ENCODE assay signal across 1 fruit fly cellular context in the genomic region with DNA sequence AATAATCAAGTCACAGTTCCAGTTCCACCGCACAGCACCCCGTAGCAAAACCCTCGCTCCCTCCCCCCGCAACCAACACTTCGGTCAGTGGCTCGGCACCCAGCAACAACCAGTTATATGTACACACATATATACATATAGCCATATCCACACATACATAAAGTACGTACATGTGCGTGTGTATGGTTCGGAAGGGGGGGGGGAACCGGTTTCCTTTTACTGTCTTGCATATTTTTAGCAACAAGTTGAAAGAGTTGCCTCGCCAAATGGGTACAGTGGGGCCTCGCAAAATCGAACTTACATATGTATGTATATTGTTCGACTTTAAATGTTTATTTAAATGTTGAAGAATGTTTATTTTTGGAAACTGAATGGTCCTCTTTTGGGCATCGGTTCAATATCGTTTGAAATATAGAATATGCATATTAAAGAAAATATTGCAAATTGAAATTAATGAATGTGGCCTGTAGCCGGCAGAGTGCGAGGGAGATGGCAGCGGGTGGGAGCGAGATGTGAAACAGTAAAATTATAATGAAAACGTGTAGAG.
TF ChIP-seq lines count a peak whose summit lies in the region.

No protein-coding gene starts in this region.

TF ChIP-seq in whole organism, embryonic, 481 proteins besides CTCF, POLR2A, EP300 and RAD21 (continued from another document and continues in another):
- no peak for TF ChIP-seq ham (GFP tag; IDR thresholded peaks at IDR 0.05; lab: Robert Waterston, UW)
- no peak for TF ChIP-seq Doc3 (GFP tag; IDR thresholded peaks at IDR 0.05; lab: Robert Waterston, UW; ENCODE audit: partially characterized antibody)
- peak; percentile 61 for TF ChIP-seq CG1603 (tag; optimal IDR thresholded peaks at IDR 0.05; lab: Kevin White, UChicago)
- peak; percentile 79 for TF ChIP-seq CoRest (tag; optimal IDR thresholded peaks at IDR 0.05; lab: Kevin White, UChicago)
- TF ChIP-seq CG4820 (GFP tag; optimal IDR thresholded peaks at IDR 0.05; lab: Kevin White, UChicago) = peak; percentile 7
- peak; percentile 83 for TF ChIP-seq sens (GFP tag; lab: Kevin White, UChicago)
- TF ChIP-seq seq (GFP tag; IDR thresholded peaks at IDR 0.05; lab: Robert Waterston, UW) = peak; percentile 79
- no peak for TF ChIP-seq Atf-2 (GFP tag; optimal IDR thresholded peaks at IDR 0.05; lab: Kevin White, UChicago)
- no peak for TF ChIP-seq dati (GFP tag; IDR thresholded peaks at IDR 0.05; lab: Robert Waterston, UW)
- TF ChIP-seq cwo (GFP tag; optimal IDR thresholded peaks at IDR 0.05; lab: Kevin White, UChicago) = peak; percentile 86
- TF ChIP-seq Antp (GFP tag; optimal IDR thresholded peaks at IDR 0.05; lab: Kevin White, UChicago) = peak; percentile 39
- no peak for TF ChIP-seq ro (GFP tag; IDR thresholded peaks at IDR 0.05; lab: Robert Waterston, UW)
- no peak for TF ChIP-seq zf30C (GFP tag; optimal IDR thresholded peaks at IDR 0.05; lab: Kevin White, UChicago)
- peak; percentile 86 for TF ChIP-seq Ptx1 (GFP tag; IDR thresholded peaks at IDR 0.05; lab: Robert Waterston, UW)
- TF ChIP-seq CG17328 (GFP tag; IDR thresholded peaks at IDR 0.05; lab: Robert Waterston, UW) = peak; percentile 56
- TF ChIP-seq run (tag; optimal IDR thresholded peaks at IDR 0.05; lab: Kevin White, UChicago) = no peak
- peak; percentile 74 for TF ChIP-seq CG13424 (tag; optimal IDR thresholded peaks at IDR 0.05; lab: Kevin White, UChicago)
- no peak for TF ChIP-seq Spps (tag; optimal IDR thresholded peaks at IDR 0.05; lab: Kevin White, UChicago)
- TF ChIP-seq Eip74EF (GFP tag; optimal IDR thresholded peaks at IDR 0.05; lab: Kevin White, UChicago) = peak in 1 of 2 experiments; percentile 27
- TF ChIP-seq Meics (GFP tag; optimal IDR thresholded peaks at IDR 0.05; lab: Kevin White, UChicago) = peak; percentile 85
- TF ChIP-seq ac (GFP tag; optimal IDR thresholded peaks at IDR 0.05; lab: Kevin White, UChicago) = no peak
- peak; percentile 42 for TF ChIP-seq CG8281 (tag; optimal IDR thresholded peaks at IDR 0.05; lab: Kevin White, UChicago)
- peak; percentile 80 for TF ChIP-seq cg (GFP tag; optimal IDR thresholded peaks at IDR 0.05; lab: Kevin White, UChicago)
- peak; percentile 56 for TF ChIP-seq ttk (GFP tag; IDR thresholded peaks at IDR 0.05; lab: Robert Waterston, UW)
- TF ChIP-seq dysf (GFP tag; IDR thresholded peaks at IDR 0.05; lab: Robert Waterston, UW) = peak; percentile 89
- peak; percentile 68 for TF ChIP-seq CG13296 (GFP tag; optimal IDR thresholded peaks at IDR 0.05; lab: Kevin White, UChicago)
- peak; percentile 53 for TF ChIP-seq CG15011 (GFP tag; optimal IDR thresholded peaks at IDR 0.05; lab: Kevin White, UChicago)
- no peak for TF ChIP-seq br (optimal IDR thresholded peaks at IDR 0.05; lab: Kevin White, UChicago)
- TF ChIP-seq CG17361 (GFP tag; IDR thresholded peaks at IDR 0.05; lab: Robert Waterston, UW) = no peak; the same call in 2 of the 3 replicates
- peak; percentile 77 for TF ChIP-seq danr (GFP tag; IDR thresholded peaks at IDR 0.05; lab: Robert Waterston, UW)
- TF ChIP-seq Dek (tag; optimal IDR thresholded peaks at IDR 0.05; lab: Kevin White, UChicago) = peak; percentile 79
- peak; percentile 9 for TF ChIP-seq CG8388 (GFP tag; optimal IDR thresholded peaks at IDR 0.05; lab: Kevin White, UChicago)
- TF ChIP-seq slbo (GFP tag; IDR thresholded peaks at IDR 0.05; lab: Robert Waterston, UW) = peak; percentile 91
- TF ChIP-seq CG7786 (GFP tag; optimal IDR thresholded peaks at IDR 0.05; lab: Kevin White, UChicago) = peak; percentile 75
- TF ChIP-seq CG15479 (GFP tag; optimal IDR thresholded peaks at IDR 0.05; lab: Kevin White, UChicago) = no peak
- no peak for TF ChIP-seq Gsc (GFP tag; IDR thresholded peaks at IDR 0.05; lab: Robert Waterston, UW)
- TF ChIP-seq CG7357 (GFP tag; IDR thresholded peaks at IDR 0.05; lab: Robert Waterston, UW) = peak; percentile 74; the same call in 2 of the 3 replicates
- peak; percentile 37 for TF ChIP-seq crc (GFP tag; optimal IDR thresholded peaks at IDR 0.05; lab: Kevin White, UChicago)
- peak; percentile 81 for TF ChIP-seq Fer1 (GFP tag; optimal IDR thresholded peaks at IDR 0.05; lab: Kevin White, UChicago)
- TF ChIP-seq Optix (GFP tag; IDR thresholded peaks at IDR 0.05; lab: Robert Waterston, UW) = no peak; the same call in 2 of the 3 replicates
- TF ChIP-seq Side (GFP tag; optimal IDR thresholded peaks at IDR 0.05; lab: Kevin White, UChicago) = peak; percentile 51
- TF ChIP-seq CG14667 (GFP tag; IDR thresholded peaks at IDR 0.05; lab: Robert Waterston, UW) = peak; percentile 66
- peak; percentile 60 for TF ChIP-seq CG10209 (GFP tag; optimal IDR thresholded peaks at IDR 0.05; lab: Kevin White, UChicago)
- TF ChIP-seq inv (GFP tag; IDR thresholded peaks at IDR 0.05; lab: Robert Waterston, UW; ENCODE audit: partially characterized antibody) = no peak
- TF ChIP-seq CG3281 (GFP tag; optimal IDR thresholded peaks at IDR 0.05; lab: Kevin White, UChicago) = peak; percentile 82
- TF ChIP-seq Rx (GFP tag; IDR thresholded peaks at IDR 0.05; lab: Robert Waterston, UW) = peak; percentile 66; the same call in 1 of the 2 replicates
- peak; percentile 85 for TF ChIP-seq lbe (GFP tag; optimal IDR thresholded peaks at IDR 0.05; lab: Kevin White, UChicago)
- peak; percentile 46 for TF ChIP-seq CrebB (tag; optimal IDR thresholded peaks at IDR 0.05; lab: Kevin White, UChicago)
- peak; percentile 26 for TF ChIP-seq CG1832 (GFP tag; optimal IDR thresholded peaks at IDR 0.05; lab: Kevin White, UChicago)
- peak; percentile 90 for TF ChIP-seq al (GFP tag; IDR thresholded peaks at IDR 0.05; lab: Robert Waterston, UW)
- TF ChIP-seq Awh (GFP tag; IDR thresholded peaks at IDR 0.05; lab: Robert Waterston, UW) = no peak
- TF ChIP-seq ap (GFP tag; IDR thresholded peaks at IDR 0.05; lab: Robert Waterston, UW) = peak; percentile 61
- TF ChIP-seq zen (tag; optimal IDR thresholded peaks at IDR 0.05; lab: Kevin White, UChicago) = peak; percentile 55
- peak; percentile 71 for TF ChIP-seq ranshi (GFP tag; IDR thresholded peaks at IDR 0.05; lab: Robert Waterston, UW)
- TF ChIP-seq CG34224 (GFP tag; IDR thresholded peaks at IDR 0.05; lab: Robert Waterston, UW; ENCODE audit: partially characterized antibody) = no peak
- peak; percentile 43 for TF ChIP-seq Blimp-1 (GFP tag; optimal IDR thresholded peaks at IDR 0.05; lab: Kevin White, UChicago)
- peak; percentile 55 for TF ChIP-seq Xbp1 (GFP tag; optimal IDR thresholded peaks at IDR 0.05; lab: Kevin White, UChicago)
- TF ChIP-seq CG31441 (GFP tag; IDR thresholded peaks at IDR 0.05; lab: Robert Waterston, UW) = peak; percentile 30; the same call in 1 of the 2 replicates
- TF ChIP-seq Opbp (GFP tag; IDR thresholded peaks at IDR 0.05; lab: Robert Waterston, UW; ENCODE audit: partially characterized antibody) = no peak
- no peak for TF ChIP-seq tna (GFP tag; IDR thresholded peaks at IDR 0.05; lab: Robert Waterston, UW; ENCODE audit: partially characterized antibody)
- TF ChIP-seq CG30403 (GFP tag; optimal IDR thresholded peaks at IDR 0.05; lab: Kevin White, UChicago) = peak; percentile 69
- peak; percentile 81 for TF ChIP-seq Taf1 (GFP tag; IDR thresholded peaks at IDR 0.05; lab: Robert Waterston, UW)
- TF ChIP-seq CG18599 (GFP tag; optimal IDR thresholded peaks at IDR 0.05; lab: Kevin White, UChicago) = peak; percentile 86
- TF ChIP-seq Trl (optimal IDR thresholded peaks at IDR 0.05; lab: Kevin White, UChicago) = no peak
- peak; percentile 32 for TF ChIP-seq Trl (GFP tag; optimal IDR thresholded peaks at IDR 0.05; lab: Kevin White, UChicago)
- TF ChIP-seq fu2 (GFP tag; optimal IDR thresholded peaks at IDR 0.05; lab: Kevin White, UChicago) = peak; percentile 36
- peak; percentile 38 for TF ChIP-seq Deaf1 (tag; optimal IDR thresholded peaks at IDR 0.05; lab: Kevin White, UChicago)
- peak; percentile 80; the same call in 3 of the 4 replicates for TF ChIP-seq chinmo (GFP tag; IDR thresholded peaks at IDR 0.05; lab: Robert Waterston, UW; ENCODE audit: partially characterized antibody)
- peak; percentile 59 for TF ChIP-seq fd3F (GFP tag; optimal IDR thresholded peaks at IDR 0.05; lab: Kevin White, UChicago)
- peak; percentile 44; the same call in 1 of the 2 replicates for TF ChIP-seq Oaz (GFP tag; IDR thresholded peaks at IDR 0.05; lab: Robert Waterston, UW)
- peak; percentile 54 for TF ChIP-seq CG13624 (GFP tag; optimal IDR thresholded peaks at IDR 0.05; lab: Kevin White, UChicago)
- TF ChIP-seq CG15269 (tag; optimal IDR thresholded peaks at IDR 0.05; lab: Kevin White, UChicago) = peak; percentile 81
- peak; percentile 91 for TF ChIP-seq CG2120 (GFP tag; optimal IDR thresholded peaks at IDR 0.05; lab: Kevin White, UChicago)
- TF ChIP-seq CG3163 (GFP tag; optimal IDR thresholded peaks at IDR 0.05; lab: Kevin White, UChicago) = no peak
- peak; percentile 5 for TF ChIP-seq CG34376 (GFP tag; optimal IDR thresholded peaks at IDR 0.05; lab: Kevin White, UChicago)
- TF ChIP-seq HLH54F (GFP tag; optimal IDR thresholded peaks at IDR 0.05; lab: Kevin White, UChicago) = peak; percentile 78
- TF ChIP-seq Pdp1 (GFP tag; optimal IDR thresholded peaks at IDR 0.05; lab: Kevin White, UChicago) = peak; percentile 13 to 64
- TF ChIP-seq E2f2 (GFP tag; IDR thresholded peaks at IDR 0.05; lab: Robert Waterston, UW) = peak; percentile 31; the same call in 1 of the 2 replicates
- TF ChIP-seq Max (GFP tag; optimal IDR thresholded peaks at IDR 0.05; lab: Kevin White, UChicago) = no peak
- TF ChIP-seq NC2β (GFP tag; optimal IDR thresholded peaks at IDR 0.05; lab: Kevin White, UChicago) = no peak
- TF ChIP-seq Ssrp (tag; optimal IDR thresholded peaks at IDR 0.05; lab: Kevin White, UChicago) = peak; percentile 36
- peak; percentile 81 for TF ChIP-seq CG14014 (GFP tag; IDR thresholded peaks at IDR 0.05; lab: Robert Waterston, UW)
- TF ChIP-seq schlank (tag; optimal IDR thresholded peaks at IDR 0.05; lab: Kevin White, UChicago) = no peak
- TF ChIP-seq crp (GFP tag; optimal IDR thresholded peaks at IDR 0.05; lab: Kevin White, UChicago) = no peak
- peak; percentile 66 for TF ChIP-seq CG17385 (GFP tag; optimal IDR thresholded peaks at IDR 0.05; lab: Kevin White, UChicago)
- no peak for TF ChIP-seq ftz-f1 (GFP tag; optimal IDR thresholded peaks at IDR 0.05; lab: Kevin White, UChicago)
- TF ChIP-seq Bdp1 (GFP tag; optimal IDR thresholded peaks at IDR 0.05; lab: Kevin White, UChicago) = peak; percentile 11
- TF ChIP-seq CG9817 (tag; optimal IDR thresholded peaks at IDR 0.05; lab: Kevin White, UChicago) = peak; percentile 63
- peak; percentile 40 for TF ChIP-seq chn (GFP tag; optimal IDR thresholded peaks at IDR 0.05; lab: Kevin White, UChicago)
- TF ChIP-seq unpg (GFP tag; optimal IDR thresholded peaks at IDR 0.05; lab: Kevin White, UChicago) = peak; percentile 69
- TF ChIP-seq pho (GFP tag; optimal IDR thresholded peaks at IDR 0.05; lab: Kevin White, UChicago) = peak; percentile 81
- peak; percentile 50 for TF ChIP-seq abd-A (tag; optimal IDR thresholded peaks at IDR 0.05; lab: Kevin White, UChicago)
- TF ChIP-seq pan (optimal IDR thresholded peaks at IDR 0.05; lab: Kevin White, UChicago) = no peak
- TF ChIP-seq pan (GFP tag; optimal IDR thresholded peaks at IDR 0.05 in 1 of 2, IDR thresholded peaks at IDR 0.05 in 1 of 2) = peak in 1 of 2 experiments; percentile 78
- TF ChIP-seq CG4730 (GFP tag; IDR thresholded peaks at IDR 0.05; lab: Robert Waterston, UW) = peak; percentile 54
- no peak for TF ChIP-seq Neu2 (GFP tag; optimal IDR thresholded peaks at IDR 0.05; lab: Kevin White, UChicago; ENCODE audit: borderline replicate concordance)
- peak; percentile 67; the same call in 1 of the 2 replicates for TF ChIP-seq CG6272 (GFP tag; IDR thresholded peaks at IDR 0.05; lab: Robert Waterston, UW)
- peak; percentile 47; the same call in 1 of the 2 replicates for TF ChIP-seq Ravus (GFP tag; IDR thresholded peaks at IDR 0.05; lab: Robert Waterston, UW)
- TF ChIP-seq dan (GFP tag; IDR thresholded peaks at IDR 0.05; lab: Robert Waterston, UW) = no peak
- TF ChIP-seq CG3995 (GFP tag; optimal IDR thresholded peaks at IDR 0.05; lab: Kevin White, UChicago) = peak; percentile 34
- peak; percentile 58; the same call in 1 of the 3 replicates for TF ChIP-seq ase (GFP tag; IDR thresholded peaks at IDR 0.05; lab: Robert Waterston, UW)
- TF ChIP-seq unc-4 (GFP tag; IDR thresholded peaks at IDR 0.05; lab: Robert Waterston, UW; ENCODE audit: partially characterized antibody) = no peak
- peak; percentile 74 for TF ChIP-seq ems (GFP tag; optimal IDR thresholded peaks at IDR 0.05; lab: Kevin White, UChicago)
- no peak for TF ChIP-seq sd (tag; optimal IDR thresholded peaks at IDR 0.05; lab: Kevin White, UChicago)
- TF ChIP-seq tap (tag; optimal IDR thresholded peaks at IDR 0.05; lab: Kevin White, UChicago) = peak; percentile 52
- TF ChIP-seq Ets97D (GFP tag; optimal IDR thresholded peaks at IDR 0.05; lab: Kevin White, UChicago) = peak; percentile 49
- TF ChIP-seq Hsf (GFP tag; optimal IDR thresholded peaks at IDR 0.05; lab: Kevin White, UChicago) = peak; percentile 66
- TF ChIP-seq zfh2 (GFP tag; optimal IDR thresholded peaks at IDR 0.05; lab: Kevin White, UChicago) = peak; percentile 80
- peak; percentile 68; the same call in 2 of the 3 replicates for TF ChIP-seq zfh1 (GFP tag; IDR thresholded peaks at IDR 0.05; lab: Robert Waterston, UW)
- TF ChIP-seq ci (GFP tag; IDR thresholded peaks at IDR 0.05; lab: Robert Waterston, UW) = peak; percentile 7; the same call in 1 of the 3 replicates
- TF ChIP-seq Hey (tag; optimal IDR thresholded peaks at IDR 0.05; lab: Kevin White, UChicago) = no peak
- peak; percentile 35 to 65 for TF ChIP-seq bsh (GFP tag; optimal IDR thresholded peaks at IDR 0.05; lab: Kevin White, UChicago)
- TF ChIP-seq CG15073 (GFP tag; optimal IDR thresholded peaks at IDR 0.05; lab: Kevin White, UChicago) = no peak
- TF ChIP-seq CG16863 (GFP tag; optimal IDR thresholded peaks at IDR 0.05; lab: Kevin White, UChicago) = peak; percentile 30
- peak; percentile 74; the same call in 1 of the 2 replicates for TF ChIP-seq CG6689 (GFP tag; IDR thresholded peaks at IDR 0.05; lab: Robert Waterston, UW)
- TF ChIP-seq MTF-1 (GFP tag; optimal IDR thresholded peaks at IDR 0.05; lab: Kevin White, UChicago; ENCODE audit: borderline replicate concordance) = peak; percentile 6
- peak; percentile 81 for TF ChIP-seq CG11695 (GFP tag; IDR thresholded peaks at IDR 0.05; lab: Robert Waterston, UW)
- peak; percentile 77 for TF ChIP-seq CG12659 (GFP tag; optimal IDR thresholded peaks at IDR 0.05; lab: Kevin White, UChicago)
- no peak for TF ChIP-seq CG12104 (GFP tag; optimal IDR thresholded peaks at IDR 0.05; lab: Kevin White, UChicago)
- TF ChIP-seq sna (GFP tag; IDR thresholded peaks at IDR 0.05; lab: Robert Waterston, UW; ENCODE audit: partially characterized antibody) = no peak
- no peak for TF ChIP-seq CG6791 (GFP tag; IDR thresholded peaks at IDR 0.05; lab: Robert Waterston, UW; ENCODE audit: partially characterized antibody)
- peak; percentile 51 for TF ChIP-seq Nf-YA (GFP tag; IDR thresholded peaks at IDR 0.05; lab: Robert Waterston, UW)
